In genomic region chrIV:8614680-8615079, ce11 we compare ENCODE assay signal across 5 worm cellular contexts.
TF ChIP-seq lines count a peak whose summit lies in the region.

Gene cyp-33E3 (plus strand): TSS chrIV:8614995.

TF ChIP-seq in whole organism, L1 larva, 84 proteins besides CTCF, POLR2A, EP300 and RAD21:
- TF ChIP-seq efl-1 (optimal IDR thresholded peaks at IDR 0.05; lab: Kevin White, UChicago) (no peak), efl-1 (GFP tag; optimal IDR thresholded peaks at IDR 0.05 in 1 of 2; lab: Kevin White, UChicago) (peak in 1 of 2 experiments; percentile 11), lin-39 (tag; optimal IDR thresholded peaks at IDR 0.05; lab: Kevin White, UChicago) (no peak), lin-14 (GFP tag; optimal IDR thresholded peaks at IDR 0.05; lab: Kevin White, UChicago) (peak; percentile 24)

TF ChIP-seq in whole organism, L2 larva, 48 proteins besides CTCF, POLR2A, EP300 and RAD21:
- no peak for TF ChIP-seq elt-1 (tag; optimal IDR thresholded peaks at IDR 0.05; lab: Kevin White, UChicago)
- TF ChIP-seq egl-27 (tag; optimal IDR thresholded peaks at IDR 0.05; lab: Kevin White, UChicago) = no peak
- peak; percentile 40 for TF ChIP-seq fos-1 (tag; optimal IDR thresholded peaks at IDR 0.05; lab: Kevin White, UChicago)
- TF ChIP-seq lin-11 (tag; optimal IDR thresholded peaks at IDR 0.05; lab: Kevin White, UChicago) = no peak

TF ChIP-seq in whole organism, L3 larva, 47 proteins besides CTCF, POLR2A, EP300 and RAD21:
- TF ChIP-seq lsy-12 (tag; optimal IDR thresholded peaks at IDR 0.05; lab: Kevin White, UChicago) (no peak), ztf-11 (tag; optimal IDR thresholded peaks at IDR 0.05; lab: Kevin White, UChicago) (no peak), elt-2 (tag; optimal IDR thresholded peaks at IDR 0.05; lab: Kevin White, UChicago) (peak; percentile 17), pqm-1 (tag; optimal IDR thresholded peaks at IDR 0.05; lab: Kevin White, UChicago) (no peak), ztf-4 (tag; optimal IDR thresholded peaks at IDR 0.05; lab: Kevin White, UChicago) (no peak)

TF ChIP-seq in whole organism, L4 larva, 104 proteins besides CTCF, POLR2A, EP300 and RAD21:
- TF ChIP-seq ama-1 (optimal IDR thresholded peaks at IDR 0.05; lab: Kevin White, UChicago) = no peak
- peak; percentile 90 for TF ChIP-seq nhr-28 (tag; optimal IDR thresholded peaks at IDR 0.05; lab: Kevin White, UChicago)
- TF ChIP-seq nhr-25 (tag; optimal IDR thresholded peaks at IDR 0.05; lab: Kevin White, UChicago; ENCODE audit: borderline replicate concordance, insufficient read depth) = no peak
- no peak for TF ChIP-seq zip-2 (tag; optimal IDR thresholded peaks at IDR 0.05; lab: Kevin White, UChicago)
- TF ChIP-seq dve-1 (tag; optimal IDR thresholded peaks at IDR 0.05; lab: Kevin White, UChicago; ENCODE audit: insufficient read depth) = peak; percentile 38
- no peak for TF ChIP-seq nhr-77 (tag; optimal IDR thresholded peaks at IDR 0.05; lab: Kevin White, UChicago)
- TF ChIP-seq madf-9 (GFP tag; conservative IDR thresholded peaks at IDR 0.05; lab: Robert Waterston, UW) = no peak
- no peak for TF ChIP-seq lin-38 (GFP tag; IDR thresholded peaks at IDR 0.05; lab: Robert Waterston, UW)
- peak; percentile 18 for TF ChIP-seq hlh-30 (tag; optimal IDR thresholded peaks at IDR 0.05; lab: Kevin White, UChicago; ENCODE audit: insufficient read depth)
- TF ChIP-seq daf-16 (GFP tag; optimal IDR thresholded peaks at IDR 0.05; lab: Kevin White, UChicago) = no peak
- TF ChIP-seq daf-16 (tag; optimal IDR thresholded peaks at IDR 0.05; lab: Kevin White, UChicago) = peak; percentile 41
- no peak for TF ChIP-seq jun-1 (tag; optimal IDR thresholded peaks at IDR 0.05; lab: Kevin White, UChicago)
- no peak for TF ChIP-seq zfp-3 (GFP tag; conservative IDR thresholded peaks at IDR 0.05; lab: Robert Waterston, UW)
- no peak for TF ChIP-seq ceh-32 (tag; optimal IDR thresholded peaks at IDR 0.05; lab: Kevin White, UChicago; ENCODE audit: poor library complexity)
- TF ChIP-seq duxl-1 (tag; optimal IDR thresholded peaks at IDR 0.05; lab: Kevin White, UChicago; ENCODE audit: poor library complexity) = no peak
- TF ChIP-seq set-16 (GFP tag; IDR thresholded peaks at IDR 0.05; lab: Robert Waterston, UW) = no peak
- no peak for TF ChIP-seq R02D3.7 (tag; optimal IDR thresholded peaks at IDR 0.05; lab: Kevin White, UChicago)
- TF ChIP-seq skn-1 (tag; optimal IDR thresholded peaks at IDR 0.05; lab: Kevin White, UChicago) = no peak
- no peak for TF ChIP-seq Y105C5A.15 (GFP tag; IDR thresholded peaks at IDR 0.05; lab: Robert Waterston, UW)
- no peak for TF ChIP-seq lin-29 (GFP tag; IDR thresholded peaks at IDR 0.05; lab: Robert Waterston, UW)
- peak; percentile 34 for TF ChIP-seq T20F7.1 (GFP tag; optimal IDR thresholded peaks at IDR 0.05; lab: Kevin White, UChicago)
- TF ChIP-seq spr-1 (tag; optimal IDR thresholded peaks at IDR 0.05; lab: Kevin White, UChicago) = no peak
- peak; percentile 14 for TF ChIP-seq pqm-1 (tag; optimal IDR thresholded peaks at IDR 0.05; lab: Kevin White, UChicago)
- TF ChIP-seq dmd-6 (GFP tag; IDR thresholded peaks at IDR 0.05; lab: Robert Waterston, UW) = peak; percentile 45; the same call in 1 of the 2 replicates
- TF ChIP-seq zfp-2 (tag; optimal IDR thresholded peaks at IDR 0.05; lab: Kevin White, UChicago) = no peak
- TF ChIP-seq aly-2 (tag; optimal IDR thresholded peaks at IDR 0.05; lab: Kevin White, UChicago) = no peak
- TF ChIP-seq nhr-76 (tag; optimal IDR thresholded peaks at IDR 0.05; lab: Kevin White, UChicago) = no peak
- TF ChIP-seq spr-3 (GFP tag; optimal IDR thresholded peaks at IDR 0.05; lab: Kevin White, UChicago) = no peak

TF ChIP-seq in whole organism, young adult, 124 proteins besides CTCF, POLR2A, EP300 and RAD21:
- no peak for TF ChIP-seq lin-40 (tag; optimal IDR thresholded peaks at IDR 0.05; lab: Kevin White, UChicago)
- peak; percentile 57 for TF ChIP-seq nhr-80 (tag; optimal IDR thresholded peaks at IDR 0.05; lab: Kevin White, UChicago)
